Worm (Caenorhabditis elegans): ENCODE data around the gene H23N18.5.

DNA sequence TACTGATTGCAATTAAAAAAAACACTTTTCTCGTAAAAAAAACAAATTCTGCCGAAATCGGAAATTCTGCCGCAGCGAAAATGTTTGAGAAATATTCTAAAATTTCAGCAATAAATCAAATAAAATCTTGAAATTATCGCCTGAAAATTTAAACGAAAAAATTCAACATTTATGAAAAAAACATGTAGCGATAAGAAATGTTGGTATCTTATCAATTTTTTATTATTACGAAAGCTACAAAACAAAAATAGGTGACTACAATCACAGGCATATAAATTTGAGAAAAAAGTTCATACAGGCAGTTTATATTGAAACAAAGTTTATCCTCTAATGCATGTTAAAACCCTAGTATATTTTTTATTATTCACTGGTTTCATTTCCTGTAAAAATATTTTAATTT, 6.2 kb downstream of the H23N18.5 start, which contains the start of gene ugt-14:
- TF ChIP-seq sem-2 (GFP tag; optimal IDR thresholded peaks at IDR 0.05) (no peak), mep-1 (tag; optimal IDR thresholded peaks at IDR 0.05) (no peak), unc-39 (tag; optimal IDR thresholded peaks at IDR 0.05) (no peak), pha-4 (tag; optimal IDR thresholded peaks at IDR 0.05) (no peak), nhr-76 (tag; optimal IDR thresholded peaks at IDR 0.05) (no peak), nhr-28 (tag; optimal IDR thresholded peaks at IDR 0.05) (no peak), mab-5 (tag; optimal IDR thresholded peaks at IDR 0.05) (no peak), flh-1 (GFP tag; optimal IDR thresholded peaks at IDR 0.05) (no peak), lin-13 (tag; optimal IDR thresholded peaks at IDR 0.05) (no peak), unc-62 (GFP tag; optimal IDR thresholded peaks at IDR 0.05) (no peak), ztf-11 (tag; optimal IDR thresholded peaks at IDR 0.05) (no peak), nhr-12 (tag; optimal IDR thresholded peaks at IDR 0.05) (no peak), ces-1 (GFP tag; optimal IDR thresholded peaks at IDR 0.05) (no peak)

Measured in whole organism, mixed stage, embryonic.